Worm (Caenorhabditis elegans): ENCODE measurements around the gene ape-1.

DNA sequence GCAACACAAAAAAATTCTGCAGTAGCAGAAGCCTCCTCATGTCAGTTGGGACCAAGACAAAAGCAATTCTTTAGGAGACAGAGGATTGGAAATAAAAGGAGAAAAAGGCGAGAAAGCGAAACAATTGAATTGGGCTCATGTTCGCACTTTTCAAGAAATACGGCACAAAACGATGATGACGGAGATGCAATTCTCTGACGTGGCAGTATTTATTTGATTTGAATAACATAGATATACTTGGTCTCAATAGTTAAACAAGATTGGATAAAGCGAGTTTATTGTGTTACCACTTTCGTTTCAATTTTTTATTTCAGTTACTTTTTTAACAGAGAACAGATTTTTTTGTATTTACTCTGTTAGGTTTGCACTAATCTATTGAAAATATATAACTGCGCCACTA, 21.7 kb downstream of the ape-1 start:
- TF ChIP-seq sox-4 (tag; optimal IDR thresholded peaks at IDR 0.05) (no peak), C38D4.7 (GFP tag; optimal IDR thresholded peaks at IDR 0.05) (no peak), hlh-6 (tag; optimal IDR thresholded peaks at IDR 0.05) (no peak), gmeb-2 (tag; optimal IDR thresholded peaks at IDR 0.05) (no peak)

Measured in whole organism, late embryonic.